Fruit fly (Drosophila melanogaster) whole organism, embryonic: ENCODE data around the gene Lamtor4.

Experiments
- CG10267 ChIP-seq: fragments of 200-800 bp; sonication (Bioruptor generic); optimal IDR thresholded peaks from 2 replicates; lab custom pipeline; 2018; ENCODE audit warnings: missing biosample characterization, mild to moderate bottlenecking, missing genetic modification characterization, moderate library complexity
- CG10979 ChIP-seq: fragments of 200-800 bp; sonication (Bioruptor generic); optimal IDR thresholded peaks from 2 replicates; lab custom pipeline; 2018; ENCODE audit warnings: missing biosample characterization, mild to moderate bottlenecking, missing genetic modification characterization, moderate library complexity
- CG11085 ChIP-seq: fragments of 200-800 bp; sonication (Bioruptor generic); IDR thresholded peaks from 2 replicates; pipeline ENCODE4 v1.3.6; 2022; ENCODE audit warnings: missing biosample characterization, missing genetic modification characterization
- CG12299 ChIP-seq: fragments of 200-800 bp; sonication (Bioruptor generic); optimal IDR thresholded peaks from 2 replicates; lab custom pipeline; 2018; ENCODE audit warnings: missing biosample characterization, mild to moderate bottlenecking, missing genetic modification characterization
- CG12744 ChIP-seq: fragments of 200-800 bp; sonication (Bioruptor generic); optimal IDR thresholded peaks from 2 replicates; lab custom pipeline; 2016; ENCODE audit warnings: missing biosample characterization, missing genetic modification characterization
- CG13894 ChIP-seq: fragments of 200-800 bp; sonication (Bioruptor generic); optimal IDR thresholded peaks from 3 replicates; lab custom pipeline; 2018; ENCODE audit warnings: missing biosample characterization, mild to moderate bottlenecking, missing genetic modification characterization, moderate library complexity
- CG15479 ChIP-seq: fragments of 200-800 bp; sonication (Bioruptor generic); optimal IDR thresholded peaks from 3 replicates; lab custom pipeline; 2019; ENCODE audit warnings: missing biosample characterization, mild to moderate bottlenecking, missing genetic modification characterization, moderate library complexity
- CG17568 ChIP-seq: fragments of 200-800 bp; sonication (Bioruptor generic); optimal IDR thresholded peaks from 2 replicates; lab custom pipeline; 2018; ENCODE audit warnings: missing biosample characterization, mild to moderate bottlenecking, missing genetic modification characterization, moderate library complexity
- CG2889 ChIP-seq: fragments of 200-800 bp; sonication (Bioruptor generic); IDR thresholded peaks from 3 replicates; pipeline ENCODE4 v1.3.6; 2022; ENCODE audit warnings: missing biosample characterization, missing genetic modification characterization
- CG32772 ChIP-seq: fragments of 200-800 bp; sonication (Bioruptor generic); IDR thresholded peaks from 2 replicates; pipeline ENCODE4 v1.3.6; 2022; ENCODE audit warnings: missing biosample characterization, missing genetic modification characterization
- CG3407 ChIP-seq: fragments of 200-800 bp; sonication (Bioruptor generic); optimal IDR thresholded peaks from 2 replicates; lab custom pipeline; 2018; ENCODE audit warnings: missing biosample characterization, mild to moderate bottlenecking, missing genetic modification characterization
- CG34376 ChIP-seq: fragments of 200-800 bp; sonication (Bioruptor generic); optimal IDR thresholded peaks from 2 replicates; lab custom pipeline; 2018; ENCODE audit warnings: missing biosample characterization, mild to moderate bottlenecking, missing genetic modification characterization
- CG7372 ChIP-seq: fragments of 200-800 bp; sonication (Bioruptor generic); IDR thresholded peaks from 2 replicates; pipeline ENCODE4 v1.3.6; 2022; ENCODE audit warnings: missing biosample characterization, missing genetic modification characterization
- CG8290 ChIP-seq, 3 experiments: fragments of 200-800 bp; sonication (Bioruptor generic); optimal IDR thresholded peaks; 2 replicates each; lab custom pipeline; 2016 to 2019; ENCODE audit warnings: missing biosample characterization in 3 of 3, missing genetic modification characterization in 3 of 3, mild to moderate bottlenecking in 2 of 3, moderate library complexity in 1 of 3
- Deaf1 ChIP-seq: fragments of 200-800 bp; optimal IDR thresholded peaks from 3 replicates; lab custom pipeline; 2019; ENCODE audit warnings: missing biosample characterization, mild to moderate bottlenecking, missing genetic modification characterization, moderate library complexity
- Dref ChIP-seq: fragments of 200-800 bp; sonication (Bioruptor generic); IDR thresholded peaks from 2 replicates; pipeline ENCODE4 v1.3.6; 2022; ENCODE audit warnings: missing biosample characterization, missing genetic modification characterization
- Ets65A ChIP-seq: fragments of 200-800 bp; sonication (Bioruptor generic); peaks from one replicate; lab custom pipeline; 2016; ENCODE audit warnings: missing biosample characterization, missing genetic modification characterization
- Fer3 ChIP-seq: fragments of 200-800 bp; sonication (Bioruptor generic); optimal IDR thresholded peaks from 2 replicates; lab custom pipeline; 2018; ENCODE audit warnings: missing biosample characterization, mild to moderate bottlenecking, missing genetic modification characterization, moderate library complexity
- GATAe ChIP-seq: fragments of 200-800 bp; sonication (Bioruptor generic); conservative IDR thresholded peaks from 2 replicates; pipeline ENCODE4 v1.3.6; 2022; ENCODE audit warnings: missing biosample characterization, missing genetic modification characterization
- HLHmδ ChIP-seq: fragments of 200-800 bp; sonication (Bioruptor generic); optimal IDR thresholded peaks from 2 replicates; lab custom pipeline; 2018; ENCODE audit warnings: missing biosample characterization, mild to moderate bottlenecking, missing genetic modification characterization, moderate library complexity
- Hmr ChIP-seq: fragments of 200-800 bp; sonication (Bioruptor generic); optimal IDR thresholded peaks from 3 replicates; lab custom pipeline; 2017; ENCODE audit warnings: mild to moderate bottlenecking, missing biosample characterization, missing genetic modification reagents, missing genetic modification characterization
- Med ChIP-seq: fragments of 200-800 bp; sonication (Bioruptor generic); peaks from one replicate; lab custom pipeline; 2016; ENCODE audit warnings: missing biosample characterization, missing genetic modification characterization, mild to moderate bottlenecking, inconsistent platforms, moderate library complexity
- Poxn ChIP-seq: fragments of 200-800 bp; sonication (Bioruptor generic); IDR thresholded peaks from 2 replicates; pipeline ENCODE4 v1.3.6; 2022; ENCODE audit warnings: missing biosample characterization, missing genetic modification characterization
- Rfx ChIP-seq: fragments of 200-800 bp; sonication (Bioruptor generic); IDR thresholded peaks from 2 replicates; pipeline ENCODE4 v1.3.6; 2022; ENCODE audit warnings: missing biosample characterization, missing genetic modification characterization
- Usf ChIP-seq: fragments of 200-800 bp; sonication (Bioruptor generic); optimal IDR thresholded peaks from 2 replicates; lab custom pipeline; 2017; ENCODE audit warnings: missing genotype, missing biosample characterization, missing genetic modification characterization
- abd-A ChIP-seq: fragments of 200-800 bp; sonication (Bioruptor generic); optimal IDR thresholded peaks from 3 replicates; lab custom pipeline; 2019; ENCODE audit warnings: missing biosample characterization, mild to moderate bottlenecking, missing genetic modification characterization, moderate library complexity
- aop ChIP-seq: fragments of 200-800 bp; sonication (Bioruptor generic); IDR thresholded peaks from 2 replicates; pipeline ENCODE4 v1.3.6; 2022; ENCODE audit warnings: missing biosample characterization, missing genetic modification characterization
- cas ChIP-seq: fragments of 200-800 bp; sonication (Bioruptor generic); IDR thresholded peaks from 2 replicates; pipeline ENCODE4 v1.3.6; 2022; ENCODE audit warnings: missing biosample characterization, missing genetic modification characterization
- crc ChIP-seq: fragments of 200-800 bp; sonication (Bioruptor generic); optimal IDR thresholded peaks from 2 replicates; lab custom pipeline; 2016; ENCODE audit warnings: missing biosample characterization, missing genetic modification characterization
- cwo ChIP-seq: fragments of 200-800 bp; sonication (Bioruptor generic); optimal IDR thresholded peaks from 3 replicates; lab custom pipeline; 2017; ENCODE audit warnings: missing biosample characterization, missing genetic modification characterization, mild to moderate bottlenecking, moderate library complexity, missing genetic modification reagents
- dmrt99B ChIP-seq: fragments of 200-800 bp; sonication (Bioruptor generic); optimal IDR thresholded peaks from 2 replicates; lab custom pipeline; 2018; ENCODE audit warnings: missing biosample characterization, mild to moderate bottlenecking, missing genetic modification characterization, moderate library complexity
- exex ChIP-seq: fragments of 200-800 bp; sonication (Bioruptor generic); optimal IDR thresholded peaks from 4 replicates; lab custom pipeline; 2018; ENCODE audit warnings: missing biosample characterization, mild to moderate bottlenecking, missing genetic modification characterization, moderate library complexity
- fru ChIP-seq: fragments of >200 bp; optimal IDR thresholded peaks from 2 replicates; lab custom pipeline; 2017
- grn ChIP-seq: fragments of 200-800 bp; sonication (Bioruptor generic); optimal IDR thresholded peaks from 3 replicates; lab custom pipeline; 2017; ENCODE audit warnings: missing biosample characterization, missing genetic modification characterization
- gsb ChIP-seq: fragments of 200-800 bp; sonication (Bioruptor generic); IDR thresholded peaks from 2 replicates; pipeline ENCODE4 v1.3.6; 2022; ENCODE audit warnings: missing biosample characterization, missing genetic modification characterization
- h ChIP-seq: fragments of >200 bp; optimal IDR thresholded peaks from 2 replicates; lab custom pipeline; 2017
- inv ChIP-seq: fragments of 200-800 bp; sonication (Bioruptor generic); IDR thresholded peaks from 2 replicates; pipeline ENCODE4 v1.3.6; 2022; ENCODE audit warnings: missing biosample characterization, missing genetic modification characterization; ENCODE audit not compliant: partially characterized antibody
- jumu ChIP-seq: fragments of 200-800 bp; sonication (Bioruptor generic); optimal IDR thresholded peaks from 3 replicates; lab custom pipeline; 2016; ENCODE audit warnings: missing biosample characterization, missing genetic modification characterization
- kah ChIP-seq: fragments of 200-800 bp; sonication (Bioruptor generic); optimal IDR thresholded peaks from 2 replicates; lab custom pipeline; 2018; ENCODE audit warnings: missing biosample characterization, mild to moderate bottlenecking, missing genetic modification characterization
- mam ChIP-seq: fragments of 200-800 bp; sonication (Bioruptor generic); optimal IDR thresholded peaks from 3 replicates; lab custom pipeline; 2016; ENCODE audit warnings: missing biosample characterization, missing genetic modification characterization
- mirr ChIP-seq: fragments of 200-800 bp; sonication (Bioruptor generic); optimal IDR thresholded peaks from 3 replicates; lab custom pipeline; 2018; ENCODE audit warnings: missing biosample characterization, mild to moderate bottlenecking, missing genetic modification characterization
- rib ChIP-seq: fragments of 200-800 bp; sonication (Bioruptor generic); IDR thresholded peaks from 2 replicates; pipeline ENCODE4 v1.3.6; 2022; ENCODE audit warnings: missing biosample characterization, missing genetic modification characterization
- ro ChIP-seq: fragments of 200-800 bp; sonication (Bioruptor generic); IDR thresholded peaks from 2 replicates; pipeline ENCODE4 v1.3.6; 2022; ENCODE audit warnings: missing biosample characterization, missing genetic modification characterization
- sd ChIP-seq: fragments of 200-800 bp; sonication (Bioruptor generic); optimal IDR thresholded peaks from 3 replicates; lab custom pipeline; 2018; ENCODE audit warnings: missing biosample characterization, mild to moderate bottlenecking, missing genetic modification characterization, moderate library complexity
- sens ChIP-seq: fragments of 200-800 bp; sonication (Bioruptor generic); peaks from one replicate; lab custom pipeline; 2016; ENCODE audit warnings: missing biosample characterization, missing genetic modification characterization
- sob ChIP-seq: fragments of 200-800 bp; sonication (Bioruptor generic); IDR thresholded peaks from 2 replicates; pipeline ENCODE4 v1.3.6; 2022; ENCODE audit warnings: missing biosample characterization, missing genetic modification characterization
- sr ChIP-seq: fragments of 200-800 bp; sonication (Bioruptor generic); IDR thresholded peaks from 3 replicates; pipeline ENCODE4 v1.3.6; 2022; ENCODE audit warnings: missing biosample characterization, missing genetic modification characterization
- stc ChIP-seq: fragments of 200-800 bp; sonication (Bioruptor generic); IDR thresholded peaks from 2 replicates; pipeline ENCODE4 v1.3.6; 2022; ENCODE audit warnings: missing biosample characterization, missing genetic modification characterization
- trem ChIP-seq: fragments of 200-800 bp; optimal IDR thresholded peaks from 3 replicates; lab custom pipeline; 2019; ENCODE audit warnings: missing biosample characterization, mild to moderate bottlenecking, missing genetic modification characterization, moderate library complexity

Gene Lamtor4

dm6 chr3L:3912134-3912533 is 15.4 kb downstream of the Lamtor4 start:
- no peak for TF ChIP-seq jumu
- peak; percentile 76 for TF ChIP-seq CG7372 (GFP tag; lab: Robert Waterston, UW)
- TF ChIP-seq sob (GFP tag; lab: Robert Waterston, UW): 0 out of 2 replicates have a peak, but pooled peaks have one; percentile 13
- TF ChIP-seq sens (GFP tag; lab: Kevin White, UChicago): peak; percentile 15
- peak; percentile 92 for TF ChIP-seq Ets65A (GFP tag; lab: Kevin White, UChicago)

dm6 chr3L:3923631-3924274 is 27.1 kb downstream of the Lamtor4 start:
- no peak for TF ChIP-seq inv
- TF ChIP-seq CG12744: no peak
- no peak for TF ChIP-seq abd-A (tag; lab: Kevin White, UChicago)
- peak; percentile 12 for TF ChIP-seq cwo (GFP tag; lab: Kevin White, UChicago)
- no peak for TF ChIP-seq kah (GFP tag; lab: Kevin White, UChicago)
- TF ChIP-seq CG10979 (tag; lab: Kevin White, UChicago): no peak
- peak; percentile 57; the same call in 1 of the 2 replicates for TF ChIP-seq GATAe (GFP tag; lab: Robert Waterston, UW)
- TF ChIP-seq Med (GFP tag; lab: Kevin White, UChicago): no peak
- no peak for TF ChIP-seq CG12299 (tag; lab: Kevin White, UChicago)
- peak; percentile 47 for TF ChIP-seq CG34376 (GFP tag; lab: Kevin White, UChicago)
- no peak for TF ChIP-seq CG15479 (GFP tag; lab: Kevin White, UChicago)
- TF ChIP-seq fru: no peak
- peak; percentile 91 for TF ChIP-seq exex
- no peak for TF ChIP-seq CG2889
- no peak for TF ChIP-seq rib (GFP tag; lab: Robert Waterston, UW)
- TF ChIP-seq mirr (GFP tag; lab: Kevin White, UChicago): peak; percentile 73
- peak; percentile 49 for TF ChIP-seq grn (GFP tag; lab: Kevin White, UChicago)
- no peak for TF ChIP-seq Fer3 (tag; lab: Kevin White, UChicago)
- TF ChIP-seq aop: no peak
- no peak for TF ChIP-seq Poxn (GFP tag; lab: Robert Waterston, UW)
- no peak for TF ChIP-seq trem (tag; lab: Kevin White, UChicago)

DNA sequence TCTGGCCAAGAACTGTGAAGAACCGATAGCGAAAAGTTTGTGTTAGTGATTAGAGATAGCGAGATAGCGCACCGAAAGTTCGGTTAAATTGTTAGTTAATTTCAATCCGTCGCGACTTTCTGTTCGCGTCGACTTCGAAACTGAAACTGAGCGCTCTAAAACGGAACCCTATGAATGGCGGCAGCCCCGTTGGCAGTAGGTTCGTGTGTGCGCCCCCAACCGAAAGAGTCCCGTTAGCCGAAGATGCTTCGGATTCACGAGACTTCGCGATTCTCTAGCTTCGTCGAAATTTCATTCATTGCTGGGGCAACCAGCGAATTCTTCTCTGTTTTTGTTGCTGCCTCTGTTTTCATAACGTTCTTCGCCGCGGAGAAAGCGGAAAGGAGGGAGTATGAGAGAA is 28.8 kb downstream of the Lamtor4 start:
- no peak for TF ChIP-seq CG10267 (tag; lab: Kevin White, UChicago)
- peak; percentile 36; the same call in 1 of the 2 replicates for TF ChIP-seq Rfx (GFP tag; lab: Robert Waterston, UW)
- no peak for TF ChIP-seq Dref (GFP tag; lab: Robert Waterston, UW)
- TF ChIP-seq CG3407 (GFP tag; lab: Kevin White, UChicago): no peak
- peak; percentile 97 for TF ChIP-seq Deaf1 (tag; lab: Kevin White, UChicago)
- TF ChIP-seq exex: peak; percentile 76
- 0 out of 2 replicates have a peak, but pooled peaks have one; percentile 22 for TF ChIP-seq GATAe (GFP tag; lab: Robert Waterston, UW)
- peak; percentile 54 for TF ChIP-seq Hmr (GFP tag; lab: Kevin White, UChicago)
- TF ChIP-seq sd (tag; lab: Kevin White, UChicago): peak; percentile 65
- TF ChIP-seq crc: no peak
- TF ChIP-seq abd-A (tag; lab: Kevin White, UChicago): peak; percentile 29
- no peak for TF ChIP-seq ro (GFP tag; lab: Robert Waterston, UW)
- TF ChIP-seq CG13894 (tag; lab: Kevin White, UChicago): peak; percentile 77
- TF ChIP-seq CG32772 (GFP tag; lab: Robert Waterston, UW): no peak
- no peak for TF ChIP-seq mam (GFP tag; lab: Kevin White, UChicago)
- no peak for TF ChIP-seq CG17568
- no peak for TF ChIP-seq sr (GFP tag; lab: Robert Waterston, UW)
- no peak for TF ChIP-seq HLHmδ (GFP tag; lab: Kevin White, UChicago)
- no peak for TF ChIP-seq h
- TF ChIP-seq Usf (GFP tag; lab: Kevin White, UChicago): no peak
- TF ChIP-seq gsb: no peak
- TF ChIP-seq CG8290 (GFP tag; optimal IDR thresholded peaks at IDR 0.05; lab: Kevin White, UChicago): no peak
- peak in 1 of 2 experiments; percentile 45 for TF ChIP-seq CG8290 (tag; optimal IDR thresholded peaks at IDR 0.05; lab: Kevin White, UChicago)
- no peak for TF ChIP-seq stc (GFP tag; lab: Robert Waterston, UW)
- no peak for TF ChIP-seq dmrt99B
- TF ChIP-seq CG11085 (GFP tag; lab: Robert Waterston, UW): no peak
- TF ChIP-seq cas (GFP tag; lab: Robert Waterston, UW): no peak
